Worm (Caenorhabditis elegans) whole organism, mixed stage, embryonic: ENCODE measurements around the gene C06E1.1.

Experiments used
- M03D4.4 ChIP-seq: sonication (generic microtip); optimal IDR thresholded peaks from 2 replicates; lab custom pipeline; 2017; ENCODE audit warnings: mild to moderate bottlenecking, missing genetic modification characterization, missing compliant biosample characterization
- bed-3 ChIP-seq: fragments of 200-800 bp; sonication (Bioruptor generic); optimal IDR thresholded peaks from 3 replicates; lab custom pipeline; 2018; ENCODE audit warnings: mild to moderate bottlenecking, missing genetic modification characterization, moderate library complexity, missing compliant biosample characterization
- blmp-1 ChIP-seq: fragments of 150-350 bp; optimal IDR thresholded peaks from 2 replicates; lab custom pipeline; 2014; ENCODE audit warnings: missing biosample characterization, missing genetic modification characterization
- ceh-39 ChIP-seq: fragments of 150-350 bp; optimal IDR thresholded peaks from 2 replicates; lab custom pipeline; 2014; ENCODE audit warnings: missing biosample characterization, missing genetic modification characterization
- ceh-43 ChIP-seq: fragments of 200-800 bp; sonication (Bioruptor generic); optimal IDR thresholded peaks from 2 replicates; lab custom pipeline; 2018; ENCODE audit warnings: mild to moderate bottlenecking, missing genetic modification characterization, moderate library complexity, missing compliant biosample characterization
- ces-1 ChIP-seq: fragments of 150-350 bp; optimal IDR thresholded peaks from 2 replicates; lab custom pipeline; 2014; ENCODE audit warnings: missing biosample characterization, missing genetic modification reagents, missing genetic modification characterization
- cnd-1 ChIP-seq: fragments of 200-800 bp; sonication (Bioruptor generic); optimal IDR thresholded peaks from 2 replicates; lab custom pipeline; 2018; ENCODE audit warnings: mild to moderate bottlenecking, missing genetic modification characterization, missing compliant biosample characterization
- drap-1 ChIP-seq: fragments of 200-800 bp; sonication (Bioruptor generic); optimal IDR thresholded peaks from 3 replicates; lab custom pipeline; 2018; ENCODE audit warnings: mild to moderate bottlenecking, missing genetic modification characterization, missing compliant biosample characterization
- elt-3 ChIP-seq: fragments of 150-350 bp; optimal IDR thresholded peaks from 2 replicates; lab custom pipeline; 2014; ENCODE audit warnings: missing biosample characterization, missing genetic modification characterization
- ham-2 ChIP-seq: fragments of 200-800 bp; sonication (Bioruptor generic); optimal IDR thresholded peaks from 2 replicates; lab custom pipeline; 2018; ENCODE audit warnings: mild to moderate bottlenecking, missing genetic modification characterization, missing compliant biosample characterization
- hlh-1 ChIP-seq: fragments of 150-350 bp; optimal IDR thresholded peaks from 2 replicates; lab custom pipeline; 2014; ENCODE audit warnings: missing biosample characterization, missing genetic modification reagents, missing genetic modification characterization
- lin-32 ChIP-seq: fragments of 200-800 bp; sonication (Bioruptor generic); optimal IDR thresholded peaks from 2 replicates; lab custom pipeline; 2018; ENCODE audit warnings: mild to moderate bottlenecking, missing genetic modification characterization, missing compliant biosample characterization
- lsy-2 ChIP-seq: fragments of 150-350 bp; optimal IDR thresholded peaks from 2 replicates; lab custom pipeline; 2014; ENCODE audit warnings: missing biosample characterization, missing genetic modification characterization
- mab-5 ChIP-seq: fragments of 150-350 bp; optimal IDR thresholded peaks from 2 replicates; lab custom pipeline; 2014; ENCODE audit warnings: missing biosample characterization, missing genetic modification characterization
- mep-1 ChIP-seq: fragments of 150-350 bp; optimal IDR thresholded peaks from 2 replicates; lab custom pipeline; 2017; ENCODE audit warnings: missing biosample characterization, missing genetic modification reagents, missing genetic modification characterization, inconsistent platforms
- mls-2 ChIP-seq: sonication (generic microtip); optimal IDR thresholded peaks from 2 replicates; lab custom pipeline; 2016; ENCODE audit warnings: mild to moderate bottlenecking, missing genetic modification characterization, moderate library complexity, missing compliant biosample characterization
- nhr-12 ChIP-seq: fragments of 150-350 bp; optimal IDR thresholded peaks from 2 replicates; lab custom pipeline; 2014; ENCODE audit warnings: missing biosample characterization, missing genetic modification characterization
- nhr-2 ChIP-seq: fragments of 150-350 bp; optimal IDR thresholded peaks from 2 replicates; lab custom pipeline; 2014; ENCODE audit warnings: missing biosample characterization, missing genetic modification characterization
- nhr-237 ChIP-seq: fragments of 150-350 bp; optimal IDR thresholded peaks from 2 replicates; lab custom pipeline; 2014; ENCODE audit warnings: missing biosample characterization, missing genetic modification characterization
- pha-4 ChIP-seq: fragments of 150-350 bp; optimal IDR thresholded peaks from 2 replicates; lab custom pipeline; 2018; ENCODE audit warnings: missing biosample characterization, missing genetic modification reagents, missing genetic modification characterization
- sem-2 ChIP-seq: fragments of 200-800 bp; sonication (Bioruptor generic); optimal IDR thresholded peaks from 2 replicates; lab custom pipeline; 2018; ENCODE audit warnings: mild to moderate bottlenecking, missing genetic modification characterization, missing compliant biosample characterization
- snpc-4 ChIP-seq: fragments of 150-350 bp; optimal IDR thresholded peaks from 2 replicates; lab custom pipeline; 2014; ENCODE audit warnings: missing biosample characterization, missing genetic modification characterization
- sptf-1 ChIP-seq: sonication (generic microtip); optimal IDR thresholded peaks from 2 replicates; lab custom pipeline; 2017; ENCODE audit warnings: mild to moderate bottlenecking, missing genetic modification characterization, moderate library complexity, missing compliant biosample characterization
- tbx-8 ChIP-seq: fragments of 200-800 bp; sonication (Bioruptor generic); optimal IDR thresholded peaks from 2 replicates; lab custom pipeline; 2018; ENCODE audit warnings: mild to moderate bottlenecking, missing genetic modification characterization, moderate library complexity, missing compliant biosample characterization
- unc-120 ChIP-seq: sonication (generic microtip); optimal IDR thresholded peaks from 2 replicates; lab custom pipeline; 2017; ENCODE audit warnings: missing genetic modification characterization, missing compliant biosample characterization; ENCODE audit not compliant: poor library complexity, severe bottlenecking
- unc-39 ChIP-seq: fragments of 150-350 bp; optimal IDR thresholded peaks from 2 replicates; lab custom pipeline; 2014; ENCODE audit warnings: missing biosample characterization, missing genetic modification characterization
- zip-8 ChIP-seq: fragments of 150-350 bp; optimal IDR thresholded peaks from 2 replicates; lab custom pipeline; 2014; ENCODE audit warnings: missing biosample characterization, missing genetic modification characterization
- ztf-11 ChIP-seq: fragments of 150-350 bp; optimal IDR thresholded peaks from 2 replicates; lab custom pipeline; 2014; ENCODE audit warnings: missing biosample characterization, missing genetic modification characterization

C06E1.1 gene

DNA sequence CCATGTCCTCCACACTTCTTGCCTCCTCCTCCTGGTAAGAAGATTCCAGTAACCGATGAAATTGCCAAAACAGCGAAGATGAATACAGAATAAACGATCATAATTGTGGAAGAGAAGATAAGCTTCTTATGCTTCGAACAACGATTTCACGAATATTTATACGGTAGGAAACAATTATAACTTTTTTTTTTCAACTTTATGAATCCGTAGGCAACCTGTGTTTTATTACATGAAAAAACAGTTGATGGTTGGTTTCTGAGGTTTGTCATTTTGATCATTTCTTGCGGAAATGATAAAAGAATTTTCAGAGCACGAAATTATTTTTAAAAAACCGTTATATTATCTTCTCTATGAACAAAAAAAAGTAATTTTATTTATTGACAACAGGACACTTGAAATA lies 14.8 kb upstream of the C06E1.1 start, which contains the start of gene fipr-16:
Gene fipr-16, minus strand, starts transcription at position 101 of the 400 bp plus-strand sequence.
- TF ChIP-seq ceh-43 (no peak), zip-8 (tag; lab: Kevin White, UChicago) (no peak), tbx-8 (GFP tag; lab: Kevin White, UChicago) (no peak), blmp-1 (no peak), ceh-39 (tag; lab: Kevin White, UChicago) (no peak), drap-1 (GFP tag; lab: Kevin White, UChicago) (no peak), elt-3 (no peak), bed-3 (no peak), unc-120 (tag; lab: Kevin White, UChicago) (no peak), sem-2 (GFP tag; lab: Kevin White, UChicago) (no peak), mls-2 (tag; lab: Kevin White, UChicago) (no peak), cnd-1 (tag; lab: Kevin White, UChicago) (no peak), lsy-2 (no peak), mep-1 (tag; lab: Kevin White, UChicago) (no peak), ztf-11 (tag; lab: Kevin White, UChicago) (no peak), snpc-4 (tag; lab: Kevin White, UChicago) (no peak), mab-5 (no peak), sptf-1 (tag; lab: Kevin White, UChicago) (no peak)
- TF ChIP-seq, all 35 proteins: peak for 0

DNA sequence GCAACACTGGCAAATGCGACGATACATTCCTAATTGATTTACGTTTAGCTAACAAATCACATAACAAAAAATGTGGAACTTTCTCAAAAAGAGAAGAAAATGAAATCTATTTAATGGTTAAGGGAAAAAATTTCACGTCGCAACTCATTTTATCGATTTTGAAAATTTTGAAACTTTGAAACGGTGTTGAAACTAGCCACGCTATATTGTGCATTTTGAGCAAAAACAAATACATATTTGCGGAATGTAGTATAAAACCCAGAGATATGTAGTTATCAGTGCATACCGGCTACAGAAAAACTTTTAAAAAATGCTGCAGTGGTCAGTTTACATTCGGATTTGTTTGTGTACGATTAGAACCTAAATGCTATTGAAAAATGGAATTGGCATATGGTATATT lies 12.0 kb upstream of the C06E1.1 start, which contains the start of gene C06E1.7:
Gene C06E1.7, minus strand, starts transcription at position 101 of the 400 bp plus-strand sequence.
- TF ChIP-seq nhr-2 = no peak
- TF ChIP-seq ces-1 (GFP tag; lab: Kevin White, UChicago) = no peak
- no peak for TF ChIP-seq snpc-4 (tag; lab: Kevin White, UChicago)
- TF ChIP-seq lin-32 = no peak
- no peak for TF ChIP-seq nhr-237 (tag; lab: Kevin White, UChicago)
- TF ChIP-seq ztf-11 (tag; lab: Kevin White, UChicago) = no peak
- TF ChIP-seq ceh-43 = no peak
- no peak for TF ChIP-seq unc-39

DNA sequence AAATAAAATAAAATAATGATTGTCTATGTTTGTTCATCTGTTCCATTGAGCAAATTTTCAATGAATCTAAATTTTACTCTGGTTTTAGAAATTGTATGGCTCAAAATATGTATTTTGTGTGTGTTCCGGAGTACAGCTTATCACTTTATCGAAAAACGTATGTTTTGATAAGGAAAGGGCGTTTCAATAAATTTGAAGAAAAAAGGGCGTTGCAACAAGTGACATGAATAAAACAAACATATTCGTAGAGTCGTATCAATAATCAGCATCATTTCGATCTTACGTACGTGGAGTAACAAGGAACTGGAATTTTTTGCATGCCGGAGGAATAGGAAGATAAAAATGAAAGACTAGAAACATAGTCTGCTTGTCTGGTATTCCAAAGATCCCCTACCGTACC lies 11.5 kb upstream of the C06E1.1 start:
- TF ChIP-seq M03D4.4 (tag; lab: Kevin White, UChicago) (no peak), ceh-43 (no peak), sem-2 (GFP tag; lab: Kevin White, UChicago) (no peak), bed-3 (no peak), ham-2 (GFP tag; lab: Kevin White, UChicago) (no peak), cnd-1 (tag; lab: Kevin White, UChicago) (no peak), ceh-39 (tag; lab: Kevin White, UChicago) (no peak)

ce11 chrIII:8596692-8597091 lies 8.9 kb upstream of the C06E1.1 start:
- TF ChIP-seq ham-2 (GFP tag; lab: Kevin White, UChicago) (peak; percentile 73), hlh-1 (tag; lab: Kevin White, UChicago) (no peak), nhr-2 (no peak), ces-1 (GFP tag; lab: Kevin White, UChicago) (peak; percentile 27), M03D4.4 (tag; lab: Kevin White, UChicago) (no peak), sptf-1 (tag; lab: Kevin White, UChicago) (no peak), lsy-2 (no peak), zip-8 (tag; lab: Kevin White, UChicago) (peak; percentile 70), sem-2 (GFP tag; lab: Kevin White, UChicago) (no peak), unc-120 (tag; lab: Kevin White, UChicago) (no peak), blmp-1 (peak; percentile 73)

ce11 chrIII:8597770-8598169 lies 7.9 kb upstream of the C06E1.1 start, which contains the start of gene ztf-30:
Gene ztf-30, minus strand, starts transcription at chrIII:8597870.
- TF ChIP-seq ztf-11 (tag; lab: Kevin White, UChicago) (no peak), elt-3 (no peak), unc-39 (no peak), tbx-8 (GFP tag; lab: Kevin White, UChicago) (no peak), M03D4.4 (tag; lab: Kevin White, UChicago) (no peak), nhr-12 (tag; lab: Kevin White, UChicago) (no peak), bed-3 (no peak), pha-4 (tag; lab: Kevin White, UChicago) (no peak), ceh-43 (no peak), ceh-39 (tag; lab: Kevin White, UChicago) (no peak), blmp-1 (no peak)

DNA sequence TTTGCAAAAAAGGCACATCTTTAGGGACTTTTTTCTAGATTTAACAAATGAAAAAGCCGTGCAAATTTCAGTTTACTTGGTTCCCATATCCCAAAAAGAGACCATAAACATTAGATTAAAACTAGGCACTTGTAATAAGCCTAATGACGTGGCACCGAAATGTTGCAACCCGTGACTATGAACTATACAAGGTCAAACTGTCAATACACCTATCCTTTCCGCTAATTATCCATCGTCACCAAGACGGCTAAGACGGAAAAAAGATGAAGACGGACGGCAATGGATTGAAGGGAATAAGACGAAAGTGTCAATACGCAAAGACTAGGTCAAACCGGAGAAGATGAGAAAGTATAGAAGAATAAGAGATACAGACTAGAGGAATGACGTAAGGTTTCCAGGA lies 6.7 kb upstream of the C06E1.1 start:
- TF ChIP-seq ham-2 (GFP tag; lab: Kevin White, UChicago) = peak; percentile 88
- TF ChIP-seq ztf-11 (tag; lab: Kevin White, UChicago) = no peak
- no peak for TF ChIP-seq ces-1 (GFP tag; lab: Kevin White, UChicago)
